Worm (Caenorhabditis elegans) whole organism, L4 larva: Measurements from ENCODE around the gene Y46H3C.7.

Source experiments
- D1046.2 ChIP-seq: fragments of 200-800 bp; sonication (Bioruptor generic); IDR thresholded peaks from 2 replicates; pipeline ENCODE4 v1.3.6; 2022; ENCODE audit warnings: missing genetic modification characterization, missing compliant biosample characterization
- F10B5.3 ChIP-seq: sonication (generic microtip); optimal IDR thresholded peaks from 2 replicates; lab custom pipeline; 2016; ENCODE audit warnings: mild to moderate bottlenecking, missing genetic modification characterization, missing compliant biosample characterization
- F37D6.2 ChIP-seq: sonication (generic microtip); optimal IDR thresholded peaks from 2 replicates; lab custom pipeline; 2016; ENCODE audit warnings: mild to moderate bottlenecking, missing genetic modification characterization, missing compliant biosample characterization
- F49E8.2 ChIP-seq: sonication (generic microtip); optimal IDR thresholded peaks from 2 replicates; lab custom pipeline; 2016; ENCODE audit warnings: missing compliant biosample characterization, mild to moderate bottlenecking, missing genetic modification characterization, borderline replicate concordance
- R02D3.7 ChIP-seq: fragments of 150-350 bp; sonication (generic microtip); optimal IDR thresholded peaks from 3 replicates; lab custom pipeline; 2014; ENCODE audit warnings: missing biosample characterization, missing genetic modification characterization
- T20F7.1 ChIP-seq: fragments of 200-800 bp; sonication (Bioruptor generic); optimal IDR thresholded peaks from 2 replicates; lab custom pipeline; 2018; ENCODE audit warnings: mild to moderate bottlenecking, missing genetic modification characterization, missing compliant biosample characterization
- T26A8.4 ChIP-seq: fragments of 200-800 bp; sonication (Bioruptor generic); IDR thresholded peaks from 2 replicates; pipeline ENCODE4 v1.3.6; 2022; ENCODE audit warnings: missing genetic modification characterization, missing compliant biosample characterization
- Y105C5A.15 ChIP-seq: fragments of 200-800 bp; sonication (Bioruptor generic); IDR thresholded peaks from 2 replicates; pipeline ENCODE4 v1.3.6; 2022; ENCODE audit warnings: missing genetic modification characterization, missing compliant biosample characterization
- ZK337.2 ChIP-seq: fragments of 200-800 bp; sonication (Bioruptor generic); IDR thresholded peaks from 2 replicates; pipeline ENCODE4 v1.3.6; 2022; ENCODE audit warnings: missing genetic modification reagents, missing genetic modification characterization, missing compliant biosample characterization
- aha-1 ChIP-seq: fragments of 150-350 bp; peaks from one replicate; lab custom pipeline; 2014; ENCODE audit warnings: missing biosample characterization, missing genetic modification characterization
- aly-2 ChIP-seq: sonication (generic microtip); optimal IDR thresholded peaks from 2 replicates; lab custom pipeline; 2018; ENCODE audit warnings: missing biosample characterization, missing genetic modification characterization
- ama-1 ChIP-seq: fragments of 150-350 bp; optimal IDR thresholded peaks from 2 replicates; lab custom pipeline; 2014; ENCODE audit warnings: inconsistent platforms, mixed read lengths
- arid-1 ChIP-seq: fragments of 200-800 bp; sonication (Bioruptor generic); conservative IDR thresholded peaks from 2 replicates; pipeline ENCODE4 v1.3.6; 2022; ENCODE audit warnings: missing genetic modification reagents, missing genetic modification characterization, missing compliant biosample characterization
- ceh-28 ChIP-seq: fragments of 150-350 bp; optimal IDR thresholded peaks from 2 replicates; lab custom pipeline; 2014; ENCODE audit warnings: missing biosample characterization, missing genetic modification reagents, missing genetic modification characterization
- ceh-32 ChIP-seq: sonication (generic microtip); optimal IDR thresholded peaks from 2 replicates; lab custom pipeline; 2016; ENCODE audit warnings: mild to moderate bottlenecking, missing genetic modification characterization, missing compliant biosample characterization; ENCODE audit not compliant: poor library complexity
- ceh-62 ChIP-seq: sonication (generic microtip); optimal IDR thresholded peaks from 2 replicates; lab custom pipeline; 2017; ENCODE audit warnings: missing biosample characterization, missing genetic modification characterization
- ceh-82 ChIP-seq: sonication (generic microtip); optimal IDR thresholded peaks from 2 replicates; lab custom pipeline; 2017; ENCODE audit warnings: missing biosample characterization, missing genetic modification characterization
- ces-1 ChIP-seq: fragments of 150-350 bp; sonication (generic microtip); optimal IDR thresholded peaks from 4 replicates; lab custom pipeline; 2014; ENCODE audit warnings: missing biosample characterization, missing genetic modification reagents, missing genetic modification characterization
- daf-19 ChIP-seq: fragments of 200-800 bp; sonication (Bioruptor generic); conservative IDR thresholded peaks from 2 replicates; pipeline ENCODE4 v1.3.6; 2022; ENCODE audit warnings: missing genetic modification characterization, missing compliant biosample characterization
- daf-8 ChIP-seq: fragments of 200-800 bp; sonication (Bioruptor generic); IDR thresholded peaks from 2 replicates; pipeline ENCODE4 v1.3.6; 2022; ENCODE audit warnings: missing genetic modification characterization, missing compliant biosample characterization
- dmd-8 ChIP-seq: fragments of 200-800 bp; sonication (Bioruptor generic); IDR thresholded peaks from 2 replicates; pipeline ENCODE4 v1.3.6; 2022; ENCODE audit warnings: missing genetic modification characterization, missing compliant biosample characterization
- duxl-1 ChIP-seq: sonication (generic microtip); optimal IDR thresholded peaks from 2 replicates; lab custom pipeline; 2016; ENCODE audit warnings: mild to moderate bottlenecking, missing genetic modification characterization, moderate library complexity, missing compliant biosample characterization; ENCODE audit not compliant: poor library complexity
- egl-27 ChIP-seq: sonication (generic microtip); optimal IDR thresholded peaks from 3 replicates; lab custom pipeline; 2017; ENCODE audit warnings: missing biosample characterization, missing genetic modification reagents, missing genetic modification characterization
- fos-1 ChIP-seq: fragments of 150-350 bp; optimal IDR thresholded peaks from 2 replicates; lab custom pipeline; 2014; ENCODE audit warnings: missing biosample characterization, missing genetic modification characterization
- hlh-30 ChIP-seq: sonication (generic microtip); optimal IDR thresholded peaks from 2 replicates; lab custom pipeline; 2017; ENCODE audit warnings: antibody characterized with exemption, mild to moderate bottlenecking, missing genetic modification characterization, missing compliant biosample characterization; ENCODE audit not compliant: insufficient read depth
- jun-1 ChIP-seq: fragments of 150-350 bp; optimal IDR thresholded peaks from 2 replicates; lab custom pipeline; 2014; ENCODE audit warnings: missing biosample characterization, missing genetic modification reagents, missing genetic modification characterization
- lin-1 ChIP-seq: fragments of 200-800 bp; sonication (Bioruptor generic); IDR thresholded peaks from 2 replicates; pipeline ENCODE4 v1.3.6; 2022; ENCODE audit warnings: missing genetic modification reagents, missing genetic modification characterization, missing compliant biosample characterization
- lin-13 ChIP-seq: fragments of 150-350 bp; optimal IDR thresholded peaks from 2 replicates; lab custom pipeline; 2014; ENCODE audit warnings: missing biosample characterization, missing genetic modification reagents, missing genetic modification characterization
- lin-38 ChIP-seq: fragments of 200-800 bp; sonication (Bioruptor generic); IDR thresholded peaks from 2 replicates; pipeline ENCODE4 v1.3.6; 2022; ENCODE audit warnings: missing genetic modification reagents, missing genetic modification characterization, missing compliant biosample characterization
- lin-39 ChIP-seq: fragments of 150-350 bp; optimal IDR thresholded peaks from 2 replicates; lab custom pipeline; 2014; ENCODE audit warnings: missing biosample characterization, missing genetic modification reagents, missing genetic modification characterization
- madf-5 ChIP-seq, 2 experiments: fragments of 200-800 bp; sonication (Bioruptor generic); IDR thresholded peaks; 2 replicates each; pipeline ENCODE4 v1.3.6; 2022; ENCODE audit warnings: missing compliant biosample characterization in 2 of 2, missing genetic modification characterization in 2 of 2
- madf-9 ChIP-seq: fragments of 200-800 bp; sonication (Bioruptor generic); conservative IDR thresholded peaks from 2 replicates; pipeline ENCODE4 v1.3.6; 2022; ENCODE audit warnings: missing genetic modification reagents, missing genetic modification characterization, missing compliant biosample characterization
- mep-1 ChIP-seq: fragments of 150-350 bp; sonication (generic microtip); optimal IDR thresholded peaks from 3 replicates; lab custom pipeline; 2014; ENCODE audit warnings: missing biosample characterization, missing genetic modification characterization
- mes-2 ChIP-seq: sonication (generic microtip); optimal IDR thresholded peaks from 2 replicates; lab custom pipeline; 2016; ENCODE audit warnings: missing genotype, mild to moderate bottlenecking, missing genetic modification characterization, missing compliant biosample characterization; ENCODE audit not compliant: poor library complexity, severe bottlenecking
- mxl-2 ChIP-seq: fragments of 200-800 bp; sonication (Bioruptor generic); conservative IDR thresholded peaks from 2 replicates; pipeline ENCODE4 v1.3.6; 2022; ENCODE audit warnings: missing genetic modification reagents, missing genetic modification characterization, missing compliant biosample characterization
- nhr-11 ChIP-seq: fragments of 150-350 bp; optimal IDR thresholded peaks from 2 replicates; lab custom pipeline; 2014; ENCODE audit warnings: missing biosample characterization, missing genetic modification characterization
- nhr-111 ChIP-seq: fragments of 200-800 bp; sonication (Bioruptor generic); optimal IDR thresholded peaks from 2 replicates; lab custom pipeline; 2018; ENCODE audit warnings: mild to moderate bottlenecking, missing genetic modification characterization, missing compliant biosample characterization
- nhr-48 ChIP-seq: sonication (generic microtip); optimal IDR thresholded peaks from 2 replicates; lab custom pipeline; 2016; ENCODE audit warnings: mild to moderate bottlenecking, missing genetic modification characterization, missing compliant biosample characterization
- nhr-6 ChIP-seq: fragments of 150-350 bp; optimal IDR thresholded peaks from 2 replicates; lab custom pipeline; 2014; ENCODE audit warnings: missing biosample characterization, missing genetic modification characterization
- nhr-76 ChIP-seq: fragments of 150-350 bp; optimal IDR thresholded peaks from 2 replicates; lab custom pipeline; 2014; ENCODE audit warnings: missing biosample characterization, missing genetic modification characterization
- rbr-2 ChIP-seq: sonication (generic microtip); optimal IDR thresholded peaks from 2 replicates; lab custom pipeline; 2016; ENCODE audit warnings: missing genotype, missing genetic modification characterization, missing compliant biosample characterization
- saeg-2 ChIP-seq: fragments of 200-800 bp; sonication (Bioruptor generic); IDR thresholded peaks from 2 replicates; pipeline ENCODE4 v1.3.6; 2022; ENCODE audit warnings: missing genetic modification reagents, missing genetic modification characterization, missing compliant biosample characterization
- sdz-12 ChIP-seq: fragments of 200-800 bp; sonication (Bioruptor generic); optimal IDR thresholded peaks from 2 replicates; lab custom pipeline; 2018; ENCODE audit warnings: mild to moderate bottlenecking, missing genetic modification characterization, missing compliant biosample characterization
- set-16 ChIP-seq: fragments of 200-800 bp; sonication (Bioruptor generic); IDR thresholded peaks from 2 replicates; pipeline ENCODE4 v1.3.6; 2022; ENCODE audit warnings: missing genetic modification reagents, missing genetic modification characterization, missing compliant biosample characterization
- spr-1 ChIP-seq: sonication (generic microtip); optimal IDR thresholded peaks from 2 replicates; lab custom pipeline; 2016; ENCODE audit warnings: mild to moderate bottlenecking, missing genetic modification characterization, missing compliant biosample characterization
- spr-3 ChIP-seq: fragments of 200-800 bp; sonication (Bioruptor generic); optimal IDR thresholded peaks from 2 replicates; lab custom pipeline; 2018; ENCODE audit warnings: mild to moderate bottlenecking, missing genetic modification characterization, missing compliant biosample characterization
- tag-97 ChIP-seq: fragments of 200-800 bp; sonication (Bioruptor generic); IDR thresholded peaks from 2 replicates; pipeline ENCODE4 v1.3.6; 2022; ENCODE audit warnings: missing genetic modification characterization, missing compliant biosample characterization
- tra-1 ChIP-seq: fragments of 200-800 bp; sonication (Bioruptor generic); IDR thresholded peaks from 2 replicates; pipeline ENCODE4 v1.3.6; 2022; ENCODE audit warnings: missing genetic modification reagents, missing genetic modification characterization, missing compliant biosample characterization
- unc-130 ChIP-seq: sonication (generic microtip); optimal IDR thresholded peaks from 2 replicates; lab custom pipeline; 2016; ENCODE audit warnings: missing genetic modification reagents, missing genetic modification characterization, missing compliant biosample characterization
- zfp-3 ChIP-seq: fragments of 200-800 bp; sonication (Bioruptor generic); conservative IDR thresholded peaks from 2 replicates; pipeline ENCODE4 v1.3.6; 2022; ENCODE audit warnings: missing genetic modification reagents, missing genetic modification characterization, missing compliant biosample characterization
- ztf-11 ChIP-seq: fragments of 150-350 bp; optimal IDR thresholded peaks from 2 replicates; lab custom pipeline; 2014; ENCODE audit warnings: missing biosample characterization, missing genetic modification characterization
- ztf-7 ChIP-seq: fragments of 150-350 bp; optimal IDR thresholded peaks from 2 replicates; lab custom pipeline; 2014; ENCODE audit warnings: missing biosample characterization, missing genetic modification characterization

Y46H3C.7 gene

DNA sequence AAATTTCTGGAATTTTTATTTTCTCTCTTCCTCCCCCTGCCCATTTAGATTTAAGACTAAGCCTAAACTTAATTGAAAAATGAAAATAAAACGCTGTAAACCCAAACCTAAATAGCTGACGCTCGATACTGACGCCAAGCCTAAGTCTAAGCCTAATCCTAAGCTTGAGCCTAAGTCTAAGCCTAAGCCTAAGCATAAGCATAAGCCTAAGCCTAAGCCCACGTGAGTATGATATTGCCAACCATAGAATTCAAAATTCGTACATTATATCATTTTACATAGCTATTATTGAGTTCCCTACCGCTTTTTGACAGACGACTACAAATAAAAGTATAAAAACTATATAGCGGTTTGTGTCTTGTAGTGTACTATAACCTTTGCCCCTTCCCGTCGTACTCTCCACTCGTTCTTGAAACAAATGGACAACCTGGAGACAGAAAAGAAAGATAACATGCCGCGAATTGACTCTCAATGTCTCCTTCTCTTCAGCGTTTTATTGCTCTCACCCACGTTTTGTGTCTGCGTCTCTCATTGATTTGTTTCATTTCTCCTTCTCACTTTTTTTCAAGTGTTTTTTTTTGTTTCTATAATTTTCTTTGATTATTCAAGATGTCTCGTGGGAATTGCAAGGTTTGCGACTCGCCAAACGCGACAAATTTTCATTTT is 49.5 kb upstream of the Y46H3C.7 start, which contains the start of gene nhr-256 (continued):
- TF ChIP-seq aha-1 (tag; lab: Kevin White, UChicago) (no peak), saeg-2 (GFP tag; lab: Robert Waterston, UW) (no peak), daf-19 (no peak), dmd-8 (no peak), lin-13 (GFP tag; lab: Kevin White, UChicago) (no peak), madf-9 (GFP tag; lab: Robert Waterston, UW) (0 out of 2 replicates have a peak, but pooled peaks have one; percentile 22), nhr-11 (peak; percentile 21), ces-1 (GFP tag; lab: Kevin White, UChicago) (no peak), egl-27 (no peak), ceh-82 (tag; lab: Kevin White, UChicago) (no peak), F10B5.3 (tag; lab: Kevin White, UChicago) (no peak), set-16 (GFP tag; lab: Robert Waterston, UW) (no peak), T20F7.1 (GFP tag; lab: Kevin White, UChicago) (peak; percentile 59), ZK337.2 (no peak), lin-39 (no peak), tag-97 (GFP tag; lab: Robert Waterston, UW) (no peak), lin-1 (peak; percentile 81), zfp-3 (GFP tag; lab: Robert Waterston, UW) (no peak), nhr-48 (tag; lab: Kevin White, UChicago) (peak; percentile 86), mxl-2 (GFP tag; lab: Robert Waterston, UW) (no peak), nhr-111 (GFP tag; lab: Kevin White, UChicago) (no peak), ceh-32 (tag; lab: Kevin White, UChicago) (no peak), daf-8 (GFP tag; lab: Robert Waterston, UW) (no peak), ztf-7 (tag; lab: Kevin White, UChicago) (no peak), spr-1 (tag; lab: Kevin White, UChicago) (peak; percentile 5), tra-1 (GFP tag; lab: Robert Waterston, UW) (no peak; the same call in 1 of the 2 replicates), fos-1 (tag; lab: Kevin White, UChicago) (no peak), hlh-30 (peak; percentile 74), F49E8.2 (tag; lab: Kevin White, UChicago) (no peak), aly-2 (no peak), T26A8.4 (GFP tag; lab: Robert Waterston, UW) (no peak), mes-2 (no peak), ama-1 (lab: Kevin White, UChicago) (no peak), Y105C5A.15 (GFP tag; lab: Robert Waterston, UW) (no peak), ztf-11 (tag; lab: Kevin White, UChicago) (no peak), duxl-1 (tag; lab: Kevin White, UChicago) (no peak), F37D6.2 (tag; lab: Kevin White, UChicago) (no peak), spr-3 (GFP tag; lab: Kevin White, UChicago) (no peak), R02D3.7 (no peak), madf-5 (GFP tag; IDR thresholded peaks at IDR 0.05; lab: Robert Waterston, UW) (no peak), D1046.2 (GFP tag; lab: Robert Waterston, UW) (no peak), nhr-76 (tag; lab: Kevin White, UChicago) (peak; percentile 22), ceh-28 (no peak), lin-38 (GFP tag; lab: Robert Waterston, UW) (no peak), jun-1 (tag; lab: Kevin White, UChicago) (peak; percentile 5), nhr-6 (tag; lab: Kevin White, UChicago) (peak; percentile 32), unc-130 (GFP tag; lab: Kevin White, UChicago) (no peak), rbr-2 (no peak), ceh-62 (tag; lab: Kevin White, UChicago) (no peak), sdz-12 (GFP tag; lab: Kevin White, UChicago) (no peak), mep-1 (tag; lab: Kevin White, UChicago) (no peak), arid-1 (GFP tag; lab: Robert Waterston, UW) (no peak)
